Fruit fly (Drosophila melanogaster): ENCODE measurements around the gene CG33257.

CG33257 gene

DNA sequence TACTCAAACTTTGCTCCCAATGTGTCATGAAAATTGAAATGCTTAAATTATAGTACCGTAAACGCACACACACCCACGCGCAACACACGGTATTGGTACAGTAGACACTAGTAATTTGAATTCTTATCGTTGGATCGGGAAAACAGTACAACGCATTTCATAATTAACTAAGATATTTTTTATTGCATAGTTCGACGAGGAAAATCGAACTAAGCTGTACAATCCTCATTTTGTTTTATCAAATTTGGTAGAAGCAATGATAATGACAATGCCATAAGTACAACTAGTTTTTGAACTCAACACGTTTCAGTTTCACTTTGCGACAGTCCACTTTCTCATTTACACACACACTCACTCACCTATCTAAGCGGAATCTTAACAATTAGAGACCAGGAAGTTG, 34.6 kb downstream of the CG33257 start (continued):
- no peak for TF ChIP-seq ac (GFP tag; optimal IDR thresholded peaks at IDR 0.05)
- TF ChIP-seq Dbx (GFP tag; IDR thresholded peaks at IDR 0.05) = 0 out of 3 replicates have a peak, but pooled peaks have one; percentile 51
- TF ChIP-seq CG8089 (GFP tag; optimal IDR thresholded peaks at IDR 0.05) = peak; percentile 58
- TF ChIP-seq Xrp1 (GFP tag; IDR thresholded peaks at IDR 0.05) = peak; percentile 51; the same call in 1 of the 2 replicates
- TF ChIP-seq Sox100B (GFP tag; optimal IDR thresholded peaks at IDR 0.05) = peak; percentile 64
- TF ChIP-seq Atf-2 (GFP tag; optimal IDR thresholded peaks at IDR 0.05) = peak; percentile 25
- TF ChIP-seq stwl (tag; optimal IDR thresholded peaks at IDR 0.05) = no peak
- TF ChIP-seq CG15696 (tag; optimal IDR thresholded peaks at IDR 0.05) = peak; percentile 75
- TF ChIP-seq CG31388 (GFP tag; optimal IDR thresholded peaks at IDR 0.05) = no peak
- TF ChIP-seq Ets65A (GFP tag) = peak; percentile 61
- peak; percentile 79 for TF ChIP-seq CG13424 (tag; optimal IDR thresholded peaks at IDR 0.05)
- peak; percentile 78 for TF ChIP-seq cg (GFP tag; optimal IDR thresholded peaks at IDR 0.05)
- no peak for TF ChIP-seq CG6175 (GFP tag; IDR thresholded peaks at IDR 0.05)
- no peak for TF ChIP-seq E2f1 (GFP tag; IDR thresholded peaks at IDR 0.05)
- TF ChIP-seq CG13123 (GFP tag; optimal IDR thresholded peaks at IDR 0.05) = no peak
- TF ChIP-seq nom (GFP tag; optimal IDR thresholded peaks at IDR 0.05) = no peak
- peak; percentile 64; the same call in 2 of the 3 replicates for TF ChIP-seq CG11093 (GFP tag; IDR thresholded peaks at IDR 0.05)
- TF ChIP-seq ken (GFP tag; IDR thresholded peaks at IDR 0.05) = no peak
- no peak for TF ChIP-seq dati (GFP tag; IDR thresholded peaks at IDR 0.05)
- TF ChIP-seq tll (GFP tag; optimal IDR thresholded peaks at IDR 0.05) = no peak
- peak; percentile 44 for TF ChIP-seq CrebB (tag; optimal IDR thresholded peaks at IDR 0.05)
- peak; percentile 50 for TF ChIP-seq CG9609 (GFP tag; optimal IDR thresholded peaks at IDR 0.05)
- peak; percentile 67 for TF ChIP-seq CG7556 (GFP tag; optimal IDR thresholded peaks at IDR 0.05)
- peak; percentile 52 for TF ChIP-seq p53 (GFP tag; optimal IDR thresholded peaks at IDR 0.05)
- peak; percentile 16 for TF ChIP-seq CG4707 (GFP tag; optimal IDR thresholded peaks at IDR 0.05)
- 0 out of 2 replicates have a peak, but pooled peaks have one; percentile 41 for TF ChIP-seq sim (GFP tag; IDR thresholded peaks at IDR 0.05)
- no peak for TF ChIP-seq B-H1 (GFP tag; IDR thresholded peaks at IDR 0.05)
- peak; percentile 71 for TF ChIP-seq CG8924 (tag; optimal IDR thresholded peaks at IDR 0.05)
- no peak for TF ChIP-seq hth (optimal IDR thresholded peaks at IDR 0.05)
- TF ChIP-seq mld (GFP tag; IDR thresholded peaks at IDR 0.05; ENCODE audit: partially characterized antibody) = no peak
- peak; percentile 44 for TF ChIP-seq Spps (tag; optimal IDR thresholded peaks at IDR 0.05)
- TF ChIP-seq BtbVII (GFP tag; optimal IDR thresholded peaks at IDR 0.05) = peak; percentile 81
- TF ChIP-seq sqz (GFP tag; optimal IDR thresholded peaks at IDR 0.05) = no peak
- no peak for TF ChIP-seq CG14965 (GFP tag; optimal IDR thresholded peaks at IDR 0.05; ENCODE audit: borderline replicate concordance)
- TF ChIP-seq CG11247 (GFP tag; IDR thresholded peaks at IDR 0.05) = peak; percentile 59
- TF ChIP-seq pan (optimal IDR thresholded peaks at IDR 0.05) = no peak
- peak in 1 of 2 experiments; percentile 54 for TF ChIP-seq pan (GFP tag; optimal IDR thresholded peaks at IDR 0.05 in 1 of 2, IDR thresholded peaks at IDR 0.05 in 1 of 2)
- peak; percentile 61 for TF ChIP-seq her (GFP tag; optimal IDR thresholded peaks at IDR 0.05)
- TF ChIP-seq CG7745 (tag; optimal IDR thresholded peaks at IDR 0.05) = no peak
- TF ChIP-seq hkb (optimal IDR thresholded peaks at IDR 0.05) = no peak
- peak; percentile 41; the same call in 1 of the 2 replicates for TF ChIP-seq hkb (GFP tag; IDR thresholded peaks at IDR 0.05)
- no peak for TF ChIP-seq aop (GFP tag; IDR thresholded peaks at IDR 0.05)
- TF ChIP-seq CG1602 (GFP tag; optimal IDR thresholded peaks at IDR 0.05) = peak; percentile 43
- TF ChIP-seq CoRest (tag; optimal IDR thresholded peaks at IDR 0.05) = peak; percentile 73
- TF ChIP-seq tio (GFP tag; optimal IDR thresholded peaks at IDR 0.05) = no peak
- TF ChIP-seq Neu2 (GFP tag; optimal IDR thresholded peaks at IDR 0.05; ENCODE audit: borderline replicate concordance) = no peak
- peak; percentile 72 for TF ChIP-seq Oli (tag; optimal IDR thresholded peaks at IDR 0.05)
- 0 out of 3 replicates have a peak, but pooled peaks have one; percentile 15 for TF ChIP-seq ci (GFP tag; IDR thresholded peaks at IDR 0.05)
- TF ChIP-seq MBD-R2 (GFP tag; IDR thresholded peaks at IDR 0.05) = peak; percentile 25; the same call in 1 of the 2 replicates
